Worm (Caenorhabditis elegans): ENCODE data around the gene zmp-6.

zmp-6 gene

DNA sequence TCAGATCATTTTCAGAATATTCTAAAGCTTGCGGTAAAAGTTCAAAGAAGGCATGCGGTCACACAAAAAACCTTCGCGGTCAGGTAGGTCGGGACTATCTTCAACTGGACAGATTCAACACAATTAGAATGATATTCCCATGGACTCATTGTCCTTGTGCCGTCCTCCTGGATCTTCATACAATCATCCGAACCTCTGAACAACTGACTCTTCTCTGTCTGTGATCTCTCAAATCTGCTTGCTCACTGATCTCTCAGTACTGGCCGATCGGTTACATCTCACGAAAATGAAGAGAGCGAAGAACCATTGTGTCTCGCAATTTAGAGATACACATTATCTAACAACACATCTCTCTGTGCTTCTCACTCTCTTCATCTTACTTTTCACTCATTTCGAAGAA, 32.1 kb downstream of the zmp-6 start:
- TF ChIP-seq rnt-1 (tag; optimal IDR thresholded peaks at IDR 0.05) (peak; percentile 23), ceh-30 (tag; optimal IDR thresholded peaks at IDR 0.05) (no peak), ceh-45 (GFP tag; IDR thresholded peaks at IDR 0.05) (no peak), ceh-34 (tag; optimal IDR thresholded peaks at IDR 0.05) (no peak)

DNA sequence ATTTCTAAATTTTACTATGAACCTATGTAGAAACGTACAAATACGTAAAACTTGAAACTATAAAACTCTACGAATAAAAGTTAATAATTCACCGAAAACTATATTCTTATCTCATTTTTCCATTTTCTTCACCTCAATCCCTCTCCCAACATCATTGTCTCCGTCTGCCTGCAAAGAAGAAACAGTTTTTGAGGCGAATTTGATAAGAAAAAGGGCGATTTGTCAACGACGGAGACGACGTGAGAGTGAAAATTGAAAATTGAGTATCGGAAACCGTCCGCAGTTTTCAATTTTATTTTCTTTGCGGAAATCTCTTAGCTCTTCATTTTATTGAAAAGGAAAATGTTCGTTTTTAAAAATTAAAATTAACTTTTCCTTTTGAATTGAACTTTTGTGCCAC, 35.6 kb downstream of the zmp-6 start:
- TF ChIP-seq eyg-1 (tag; optimal IDR thresholded peaks at IDR 0.05) (no peak), ceh-30 (tag; optimal IDR thresholded peaks at IDR 0.05) (no peak), mec-3 (tag; optimal IDR thresholded peaks at IDR 0.05; ENCODE audit: borderline replicate concordance) (no peak), ceh-6 (GFP tag; optimal IDR thresholded peaks at IDR 0.05) (no peak)

DNA sequence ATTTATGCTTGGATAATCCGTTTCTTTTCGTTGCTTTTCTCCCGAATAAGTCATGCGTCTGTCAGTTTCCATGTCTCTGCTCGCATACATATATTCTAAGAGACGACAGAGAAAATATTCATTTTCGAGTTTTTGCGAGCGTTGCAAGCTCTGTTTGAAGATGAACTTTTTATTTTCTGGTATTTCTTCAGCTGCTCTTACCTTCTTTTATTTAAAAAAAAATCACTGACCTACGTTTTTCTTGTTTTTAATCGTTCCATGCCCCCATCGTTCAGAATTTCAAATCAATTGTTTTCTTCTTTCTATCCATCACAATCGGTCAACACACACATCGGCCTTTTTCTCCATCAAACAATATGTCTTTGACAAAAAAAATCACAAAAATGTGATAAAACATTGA, 37.2 kb downstream of the zmp-6 start:
- TF ChIP-seq madf-2 (tag; optimal IDR thresholded peaks at IDR 0.05), result no peak
- TF ChIP-seq unc-42 (tag; optimal IDR thresholded peaks at IDR 0.05), result no peak
- no peak for TF ChIP-seq pha-2 (tag; optimal IDR thresholded peaks at IDR 0.05)
- no peak for TF ChIP-seq rnt-1 (tag; optimal IDR thresholded peaks at IDR 0.05)
- no peak for TF ChIP-seq ets-4 (tag; optimal IDR thresholded peaks at IDR 0.05)
- no peak for TF ChIP-seq dmd-4 (tag; optimal IDR thresholded peaks at IDR 0.05; ENCODE audit: borderline replicate concordance)
- TF ChIP-seq fkh-10 (GFP tag; optimal IDR thresholded peaks at IDR 0.05), result no peak
- no peak for TF ChIP-seq sdc-2 (tag; optimal IDR thresholded peaks at IDR 0.05)
- TF ChIP-seq zip-5 (tag; optimal IDR thresholded peaks at IDR 0.05), result no peak
- no peak for TF ChIP-seq nhr-11 (tag; optimal IDR thresholded peaks at IDR 0.05)
- TF ChIP-seq ceh-30 (tag; optimal IDR thresholded peaks at IDR 0.05), result no peak
- no peak for TF ChIP-seq C08G9.2 (tag; optimal IDR thresholded peaks at IDR 0.05)
- no peak for TF ChIP-seq unc-86 (tag; optimal IDR thresholded peaks at IDR 0.05)
- no peak for TF ChIP-seq sox-4 (tag; optimal IDR thresholded peaks at IDR 0.05)
- no peak for TF ChIP-seq ceh-2 (tag; optimal IDR thresholded peaks at IDR 0.05)
- no peak for TF ChIP-seq fax-1 (tag; optimal IDR thresholded peaks at IDR 0.05)
- TF ChIP-seq ceh-45 (GFP tag; IDR thresholded peaks at IDR 0.05), result no peak
- TF ChIP-seq syd-9 (tag; optimal IDR thresholded peaks at IDR 0.05), result no peak
- no peak for TF ChIP-seq K09A11.1 (tag; optimal IDR thresholded peaks at IDR 0.05; ENCODE audit: insufficient read depth)

DNA sequence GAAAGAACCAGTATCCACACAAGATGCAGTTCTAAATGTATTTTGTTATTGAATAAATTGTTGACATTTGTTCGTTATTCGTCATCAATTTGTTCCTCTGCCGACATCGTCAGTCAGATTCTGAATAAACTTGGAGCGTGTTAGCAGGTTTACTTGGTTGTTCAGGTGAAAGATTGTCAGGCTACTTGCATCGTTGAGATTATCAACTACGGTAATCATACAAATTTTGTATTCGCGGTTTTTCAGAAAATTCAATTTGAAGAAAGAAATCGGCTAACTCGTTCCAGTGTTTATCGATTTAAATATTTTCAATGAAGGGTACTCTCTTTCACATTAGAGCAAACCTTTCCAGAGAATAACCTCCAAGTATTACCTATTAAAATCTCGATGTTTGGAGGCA, 37.9 kb downstream of the zmp-6 start, which contains the start of gene R151.2:
Gene R151.2, plus strand, starts transcription at position 247 of the 400 bp plus-strand sequence.
- TF ChIP-seq dmd-4 (tag; optimal IDR thresholded peaks at IDR 0.05; ENCODE audit: borderline replicate concordance) (no peak), T23F11.4 (GFP tag; optimal IDR thresholded peaks at IDR 0.05) (no peak)

DNA sequence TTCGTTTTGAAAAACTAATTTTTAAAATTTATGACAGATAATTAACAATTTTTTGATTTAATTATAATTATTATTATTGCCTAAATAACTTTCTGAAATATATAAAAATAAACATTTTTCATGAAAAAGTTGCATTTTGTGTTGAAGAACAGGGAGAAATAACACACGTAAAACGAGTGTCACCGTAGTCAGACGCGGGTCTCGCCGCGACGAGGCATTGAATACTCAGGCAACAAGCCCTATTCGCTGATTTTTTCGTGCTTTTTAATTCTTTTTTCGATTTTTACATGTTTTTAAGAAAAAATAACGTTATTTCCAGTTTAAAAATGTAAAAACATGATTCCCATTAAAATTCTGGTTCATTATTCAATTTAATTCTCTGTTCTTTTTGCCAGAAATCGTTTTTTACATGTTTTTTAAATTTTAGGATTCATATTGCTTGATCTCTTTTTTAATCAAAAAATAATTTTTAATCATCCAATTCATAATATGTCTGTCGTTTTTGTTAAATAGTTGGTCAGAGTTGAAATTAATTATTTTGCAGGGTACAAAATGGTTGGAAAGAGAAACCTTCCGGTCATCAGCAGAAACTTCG, 39.6 kb downstream of the zmp-6 start, which contains the start of gene rpl-6:
Gene rpl-6, plus strand, starts transcription at position 545 of the 595 bp plus-strand sequence.
- TF ChIP-seq ceh-31 (tag; optimal IDR thresholded peaks at IDR 0.05), result peak; percentile 34
- TF ChIP-seq unc-42 (tag; optimal IDR thresholded peaks at IDR 0.05), result peak; percentile 12
- TF ChIP-seq Y22D7AL.16 (tag; optimal IDR thresholded peaks at IDR 0.05), result no peak
- TF ChIP-seq nfya-1 (tag; optimal IDR thresholded peaks at IDR 0.05), result peak; percentile 93
- TF ChIP-seq ceh-48 (tag; optimal IDR thresholded peaks at IDR 0.05), result no peak
- no peak for TF ChIP-seq ceh-18 (tag; optimal IDR thresholded peaks at IDR 0.05)
- no peak for TF ChIP-seq zip-5 (tag; optimal IDR thresholded peaks at IDR 0.05)
- no peak for TF ChIP-seq tbx-7 (tag; optimal IDR thresholded peaks at IDR 0.05)
- peak; percentile 23 for TF ChIP-seq tbx-2 (tag; optimal IDR thresholded peaks at IDR 0.05)
- peak; percentile 1 for TF ChIP-seq ceh-34 (tag; optimal IDR thresholded peaks at IDR 0.05)
- TF ChIP-seq pax-1 (tag; optimal IDR thresholded peaks at IDR 0.05), result peak; percentile 57
- TF ChIP-seq mec-3 (tag; optimal IDR thresholded peaks at IDR 0.05; ENCODE audit: borderline replicate concordance), result no peak
- TF ChIP-seq madf-2 (tag; optimal IDR thresholded peaks at IDR 0.05), result no peak
- TF ChIP-seq elt-2 (tag; optimal IDR thresholded peaks at IDR 0.05), result peak; percentile 42
- TF ChIP-seq ceh-30 (tag; optimal IDR thresholded peaks at IDR 0.05), result no peak
- TF ChIP-seq dmd-4 (tag; optimal IDR thresholded peaks at IDR 0.05; ENCODE audit: borderline replicate concordance), result no peak
- TF ChIP-seq pha-2 (tag; optimal IDR thresholded peaks at IDR 0.05), result peak; percentile 4
- no peak for TF ChIP-seq ttx-3 (tag; optimal IDR thresholded peaks at IDR 0.05)
- no peak for TF ChIP-seq pag-3 (tag; optimal IDR thresholded peaks at IDR 0.05; ENCODE audit: borderline replicate concordance)
- TF ChIP-seq pros-1 (tag; optimal IDR thresholded peaks at IDR 0.05), result no peak
- TF ChIP-seq ceh-6 (GFP tag; optimal IDR thresholded peaks at IDR 0.05), result no peak
